Worm (Caenorhabditis elegans): ENCODE data around the gene eif-2Balpha.

- TF ChIP-seq lin-39 (tag; optimal IDR thresholded peaks at IDR 0.05) (no peak), mab-5 (tag; optimal IDR thresholded peaks at IDR 0.05) (no peak), nhr-23 (tag; optimal IDR thresholded peaks at IDR 0.05) (no peak), F13H6.1 (tag; optimal IDR thresholded peaks at IDR 0.05) (no peak), unc-39 (tag; optimal IDR thresholded peaks at IDR 0.05) (no peak)
Measured at ce11 chrIII:9565973-9566372, 23.1 kb downstream of the eif-2Balpha start, which contains the start of gene C48B4.11.

Data from whole organism, L2 larva.